Fruit fly (Drosophila melanogaster): ENCODE data around the gene BobA.

Gene BobA

DNA sequence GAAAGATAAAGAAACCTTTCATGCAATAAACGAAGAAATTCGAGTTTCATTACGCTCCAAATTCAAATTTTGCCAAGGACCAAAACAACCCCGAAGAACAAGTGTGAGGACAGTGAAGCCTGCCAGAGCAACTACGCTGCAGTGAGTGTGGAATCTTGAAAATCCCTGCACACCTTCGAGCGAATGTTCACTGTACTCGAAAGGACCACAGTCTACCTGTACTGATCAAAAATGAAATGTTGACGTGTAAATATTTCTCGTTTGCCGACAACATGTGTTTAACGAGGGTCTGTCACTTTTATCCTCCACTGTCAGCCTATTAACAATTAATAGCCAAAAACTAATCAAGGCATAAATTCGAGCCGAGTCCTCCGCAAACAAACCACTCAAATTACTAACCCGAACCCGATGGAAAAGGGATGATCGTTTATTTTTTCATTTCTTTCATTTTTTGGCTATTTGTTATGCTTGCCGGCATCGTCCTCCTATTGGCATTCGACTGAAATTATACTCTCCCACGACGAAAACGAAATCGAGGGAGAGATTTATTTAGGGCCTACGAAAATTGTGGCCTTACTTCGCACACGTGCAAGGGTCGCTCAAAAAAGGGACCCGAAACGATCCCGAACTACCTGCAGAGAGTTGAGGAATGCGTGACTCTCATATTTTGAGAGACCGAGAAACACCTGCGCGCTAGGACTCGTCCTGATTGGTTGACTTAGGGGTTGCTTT lies 26.1 kb upstream of the BobA start (continued):
- no peak for TF ChIP-seq pb (GFP tag; optimal IDR thresholded peaks at IDR 0.05)
- no peak for TF ChIP-seq CG4328 (GFP tag; optimal IDR thresholded peaks at IDR 0.05)
- no peak for TF ChIP-seq CG9932 (GFP tag; IDR thresholded peaks at IDR 0.05)
- no peak for TF ChIP-seq amos (GFP tag; IDR thresholded peaks at IDR 0.05; ENCODE audit: partially characterized antibody)
- TF ChIP-seq jumu (GFP tag; optimal IDR thresholded peaks at IDR 0.05) = no peak
- TF ChIP-seq CG9797 (GFP tag; optimal IDR thresholded peaks at IDR 0.05) = no peak
- no peak for TF ChIP-seq eve (GFP tag; optimal IDR thresholded peaks at IDR 0.05)
- no peak for TF ChIP-seq ro (GFP tag; IDR thresholded peaks at IDR 0.05)
- no peak for TF ChIP-seq Ets97D (GFP tag; optimal IDR thresholded peaks at IDR 0.05)
- no peak for TF ChIP-seq CG5245 (GFP tag; optimal IDR thresholded peaks at IDR 0.05)
- TF ChIP-seq CG13424 (tag; optimal IDR thresholded peaks at IDR 0.05) = no peak
- no peak for TF ChIP-seq CG6765 (GFP tag; optimal IDR thresholded peaks at IDR 0.05)
- TF ChIP-seq CG8359 (GFP tag; optimal IDR thresholded peaks at IDR 0.05; ENCODE audit: borderline replicate concordance) = no peak
- TF ChIP-seq hkb (optimal IDR thresholded peaks at IDR 0.05) = no peak
- TF ChIP-seq hkb (GFP tag; IDR thresholded peaks at IDR 0.05) = no peak
- TF ChIP-seq CG1233 (GFP tag; optimal IDR thresholded peaks at IDR 0.05) = peak; percentile 15
- TF ChIP-seq dati (GFP tag; IDR thresholded peaks at IDR 0.05) = no peak
- no peak for TF ChIP-seq lab (GFP tag; optimal IDR thresholded peaks at IDR 0.05)
- no peak for TF ChIP-seq exex (tag; optimal IDR thresholded peaks at IDR 0.05)
- no peak for TF ChIP-seq Opbp (GFP tag; IDR thresholded peaks at IDR 0.05; ENCODE audit: partially characterized antibody)
- no peak for TF ChIP-seq CG31224 (GFP tag; IDR thresholded peaks at IDR 0.05)
- TF ChIP-seq CG10959 (GFP tag; IDR thresholded peaks at IDR 0.05) = peak; percentile 48; the same call in 1 of the 2 replicates
- peak; percentile 76 for TF ChIP-seq dmrt11E (tag; optimal IDR thresholded peaks at IDR 0.05)
- no peak for TF ChIP-seq CG31365 (tag; optimal IDR thresholded peaks at IDR 0.05)
- TF ChIP-seq z (GFP tag; IDR thresholded peaks at IDR 0.05) = no peak
- TF ChIP-seq CG7372 (GFP tag; IDR thresholded peaks at IDR 0.05) = no peak
- TF ChIP-seq CG31388 (GFP tag; optimal IDR thresholded peaks at IDR 0.05) = no peak
- TF ChIP-seq gem (tag; optimal IDR thresholded peaks at IDR 0.05) = peak; percentile 27
- no peak for TF ChIP-seq fu2 (GFP tag; optimal IDR thresholded peaks at IDR 0.05)
- no peak for TF ChIP-seq pan (optimal IDR thresholded peaks at IDR 0.05)
- no peak for TF ChIP-seq pan (GFP tag; optimal IDR thresholded peaks at IDR 0.05 in 1 of 2, IDR thresholded peaks at IDR 0.05 in 1 of 2)
- peak; percentile 87 for TF ChIP-seq sens (GFP tag)
- TF ChIP-seq ac (GFP tag; optimal IDR thresholded peaks at IDR 0.05) = peak; percentile 42
- no peak for TF ChIP-seq Hmr (GFP tag; optimal IDR thresholded peaks at IDR 0.05)
- no peak for TF ChIP-seq CG4282 (GFP tag; optimal IDR thresholded peaks at IDR 0.05)
- peak; percentile 92 for TF ChIP-seq CG15479 (GFP tag; optimal IDR thresholded peaks at IDR 0.05)
- TF ChIP-seq salm (tag; optimal IDR thresholded peaks at IDR 0.05) = no peak
- no peak for TF ChIP-seq CG10366 (GFP tag; IDR thresholded peaks at IDR 0.05)
- no peak for TF ChIP-seq CG13123 (GFP tag; optimal IDR thresholded peaks at IDR 0.05)
- TF ChIP-seq CG11696 (GFP tag; IDR thresholded peaks at IDR 0.05) = no peak
- TF ChIP-seq CG18262 (tag; optimal IDR thresholded peaks at IDR 0.05) = peak; percentile 55
- TF ChIP-seq CG1024 (GFP tag; IDR thresholded peaks at IDR 0.05) = no peak
- peak; percentile 8 for TF ChIP-seq fd96Cb (tag; optimal IDR thresholded peaks at IDR 0.05)
- no peak for TF ChIP-seq CG9817 (tag; optimal IDR thresholded peaks at IDR 0.05)
- no peak for TF ChIP-seq CG12659 (GFP tag; optimal IDR thresholded peaks at IDR 0.05)
- no peak for TF ChIP-seq CG2129 (GFP tag; IDR thresholded peaks at IDR 0.05; ENCODE audit: partially characterized antibody)
- peak; percentile 19 for TF ChIP-seq CG14710 (tag; optimal IDR thresholded peaks at IDR 0.05)
- TF ChIP-seq E2f1 (GFP tag; IDR thresholded peaks at IDR 0.05) = no peak
- TF ChIP-seq CG1603 (tag; optimal IDR thresholded peaks at IDR 0.05) = no peak
- TF ChIP-seq CG3407 (GFP tag; optimal IDR thresholded peaks at IDR 0.05) = no peak
